Worm (Caenorhabditis elegans) whole organism, mixed stage, embryonic: ENCODE measurements around the gene F54C8.7.
A peak's percentile ranks its signal among the peaks of the same experiment; 100 is the strongest.
"Not testable (repeated sequence)": the region's sequence is repeated elsewhere in the genome, so short reads cannot be mapped to it uniquely, and the experiment has no call there.

ENCODE experiments used
- M03D4.4 ChIP-seq: sonication (generic microtip); optimal IDR thresholded peaks from 2 replicates; lab custom pipeline; 2017; ENCODE audit warnings: mild to moderate bottlenecking, missing genetic modification characterization, missing compliant biosample characterization
- bed-3 ChIP-seq: fragments of 200-800 bp; sonication (Bioruptor generic); optimal IDR thresholded peaks from 3 replicates; lab custom pipeline; 2018; ENCODE audit warnings: mild to moderate bottlenecking, missing genetic modification characterization, moderate library complexity, missing compliant biosample characterization
- blmp-1 ChIP-seq: fragments of 150-350 bp; optimal IDR thresholded peaks from 2 replicates; lab custom pipeline; 2014; ENCODE audit warnings: missing biosample characterization, missing genetic modification characterization
- ceh-39 ChIP-seq: fragments of 150-350 bp; optimal IDR thresholded peaks from 2 replicates; lab custom pipeline; 2014; ENCODE audit warnings: missing biosample characterization, missing genetic modification characterization
- ceh-43 ChIP-seq: fragments of 200-800 bp; sonication (Bioruptor generic); optimal IDR thresholded peaks from 2 replicates; lab custom pipeline; 2018; ENCODE audit warnings: mild to moderate bottlenecking, missing genetic modification characterization, moderate library complexity, missing compliant biosample characterization
- ces-1 ChIP-seq: fragments of 150-350 bp; optimal IDR thresholded peaks from 2 replicates; lab custom pipeline; 2014; ENCODE audit warnings: missing biosample characterization, missing genetic modification reagents, missing genetic modification characterization
- cnd-1 ChIP-seq: fragments of 200-800 bp; sonication (Bioruptor generic); optimal IDR thresholded peaks from 2 replicates; lab custom pipeline; 2018; ENCODE audit warnings: mild to moderate bottlenecking, missing genetic modification characterization, missing compliant biosample characterization
- elt-1 ChIP-seq: sonication (generic microtip); optimal IDR thresholded peaks from 2 replicates; lab custom pipeline; 2017; ENCODE audit warnings: missing genetic modification characterization, mild to moderate bottlenecking, missing compliant biosample characterization, antibody characterized with exemption, moderate library complexity, borderline replicate concordance; ENCODE audit not compliant: insufficient read depth
- elt-3 ChIP-seq: fragments of 150-350 bp; optimal IDR thresholded peaks from 2 replicates; lab custom pipeline; 2014; ENCODE audit warnings: missing biosample characterization, missing genetic modification characterization
- ham-2 ChIP-seq: fragments of 200-800 bp; sonication (Bioruptor generic); optimal IDR thresholded peaks from 2 replicates; lab custom pipeline; 2018; ENCODE audit warnings: mild to moderate bottlenecking, missing genetic modification characterization, missing compliant biosample characterization
- lin-13 ChIP-seq: fragments of 150-350 bp; optimal IDR thresholded peaks from 2 replicates; lab custom pipeline; 2014; ENCODE audit warnings: missing biosample characterization, missing genetic modification characterization
- lin-32 ChIP-seq: fragments of 200-800 bp; sonication (Bioruptor generic); optimal IDR thresholded peaks from 2 replicates; lab custom pipeline; 2018; ENCODE audit warnings: mild to moderate bottlenecking, missing genetic modification characterization, missing compliant biosample characterization
- lsy-2 ChIP-seq: fragments of 150-350 bp; optimal IDR thresholded peaks from 2 replicates; lab custom pipeline; 2014; ENCODE audit warnings: missing biosample characterization, missing genetic modification characterization
- mab-5 ChIP-seq: fragments of 150-350 bp; optimal IDR thresholded peaks from 2 replicates; lab custom pipeline; 2014; ENCODE audit warnings: missing biosample characterization, missing genetic modification characterization
- mep-1 ChIP-seq: fragments of 150-350 bp; optimal IDR thresholded peaks from 2 replicates; lab custom pipeline; 2017; ENCODE audit warnings: missing biosample characterization, missing genetic modification reagents, missing genetic modification characterization, inconsistent platforms
- mls-2 ChIP-seq: sonication (generic microtip); optimal IDR thresholded peaks from 2 replicates; lab custom pipeline; 2016; ENCODE audit warnings: mild to moderate bottlenecking, missing genetic modification characterization, moderate library complexity, missing compliant biosample characterization
- nhr-12 ChIP-seq: fragments of 150-350 bp; optimal IDR thresholded peaks from 2 replicates; lab custom pipeline; 2014; ENCODE audit warnings: missing biosample characterization, missing genetic modification characterization
- nhr-2 ChIP-seq: fragments of 150-350 bp; optimal IDR thresholded peaks from 2 replicates; lab custom pipeline; 2014; ENCODE audit warnings: missing biosample characterization, missing genetic modification characterization
- nhr-237 ChIP-seq: fragments of 150-350 bp; optimal IDR thresholded peaks from 2 replicates; lab custom pipeline; 2014; ENCODE audit warnings: missing biosample characterization, missing genetic modification characterization
- nhr-28 ChIP-seq: fragments of 150-350 bp; optimal IDR thresholded peaks from 2 replicates; lab custom pipeline; 2014; ENCODE audit warnings: missing biosample characterization, missing genetic modification characterization
- nhr-76 ChIP-seq: sonication (generic microtip); optimal IDR thresholded peaks from 2 replicates; lab custom pipeline; 2017; ENCODE audit warnings: missing biosample characterization, missing genetic modification characterization
- pha-4 ChIP-seq: fragments of 150-350 bp; optimal IDR thresholded peaks from 2 replicates; lab custom pipeline; 2018; ENCODE audit warnings: missing biosample characterization, missing genetic modification reagents, missing genetic modification characterization
- sem-2 ChIP-seq: fragments of 200-800 bp; sonication (Bioruptor generic); optimal IDR thresholded peaks from 2 replicates; lab custom pipeline; 2018; ENCODE audit warnings: mild to moderate bottlenecking, missing genetic modification characterization, missing compliant biosample characterization
- snpc-4 ChIP-seq: fragments of 150-350 bp; optimal IDR thresholded peaks from 2 replicates; lab custom pipeline; 2014; ENCODE audit warnings: missing biosample characterization, missing genetic modification characterization
- sptf-1 ChIP-seq: sonication (generic microtip); optimal IDR thresholded peaks from 2 replicates; lab custom pipeline; 2017; ENCODE audit warnings: mild to moderate bottlenecking, missing genetic modification characterization, moderate library complexity, missing compliant biosample characterization
- tbx-8 ChIP-seq: fragments of 200-800 bp; sonication (Bioruptor generic); optimal IDR thresholded peaks from 2 replicates; lab custom pipeline; 2018; ENCODE audit warnings: mild to moderate bottlenecking, missing genetic modification characterization, moderate library complexity, missing compliant biosample characterization
- unc-120 ChIP-seq: sonication (generic microtip); optimal IDR thresholded peaks from 2 replicates; lab custom pipeline; 2017; ENCODE audit warnings: missing genetic modification characterization, missing compliant biosample characterization; ENCODE audit not compliant: poor library complexity, severe bottlenecking
- unc-39 ChIP-seq: fragments of 150-350 bp; optimal IDR thresholded peaks from 2 replicates; lab custom pipeline; 2014; ENCODE audit warnings: missing biosample characterization, missing genetic modification characterization
- unc-62 ChIP-seq: fragments of 150-350 bp; optimal IDR thresholded peaks from 2 replicates; lab custom pipeline; 2014; ENCODE audit warnings: missing biosample characterization, missing genetic modification reagents, missing genetic modification characterization
- zip-8 ChIP-seq: fragments of 150-350 bp; optimal IDR thresholded peaks from 2 replicates; lab custom pipeline; 2014; ENCODE audit warnings: missing biosample characterization, missing genetic modification characterization
- ztf-11 ChIP-seq: fragments of 150-350 bp; optimal IDR thresholded peaks from 2 replicates; lab custom pipeline; 2014; ENCODE audit warnings: missing biosample characterization, missing genetic modification characterization

F54C8.7 gene

ce11 chrIII:9439399-9439798, 14.5 kb downstream of the F54C8.7 start, which contains the start of gene F54C8.1:
Gene F54C8.1 (plus strand): TSS chrIII:9439699.
- TF ChIP-seq sem-2 (GFP tag; lab: Kevin White, UChicago) (no peak), ceh-43 (GFP tag; lab: Kevin White, UChicago) (no peak), lin-32 (GFP tag; lab: Kevin White, UChicago) (no peak), elt-3 (no peak), ces-1 (GFP tag; lab: Kevin White, UChicago) (no peak), ztf-11 (no peak), unc-120 (tag; lab: Kevin White, UChicago) (no peak), mep-1 (tag; lab: Kevin White, UChicago) (no peak), nhr-28 (no peak), ceh-39 (no peak), nhr-76 (tag; lab: Kevin White, UChicago) (no peak), unc-62 (GFP tag; lab: Kevin White, UChicago) (no peak), elt-1 (tag; lab: Kevin White, UChicago) (no peak), ham-2 (GFP tag; lab: Kevin White, UChicago) (no peak), mab-5 (no peak), bed-3 (GFP tag; lab: Kevin White, UChicago) (no peak), tbx-8 (GFP tag; lab: Kevin White, UChicago) (no peak), blmp-1 (tag; lab: Kevin White, UChicago) (no peak)

- no peak for TF ChIP-seq ceh-43 (GFP tag; lab: Kevin White, UChicago)
- no peak for TF ChIP-seq sem-2 (GFP tag; lab: Kevin White, UChicago)
- TF ChIP-seq mab-5: no peak
- no peak for TF ChIP-seq nhr-237 (tag; lab: Kevin White, UChicago)
These were observed 18.9 kb downstream of the F54C8.7 start for ce11 chrIII:9434999-9435398.

ce11 chrIII:9433576-9434107, 20.2 kb downstream of the F54C8.7 start, which contains the start of gene cpar-1:
Gene cpar-1 (plus strand): TSS chrIII:9434057.
- TF ChIP-seq sptf-1 (tag; lab: Kevin White, UChicago) (no peak), lin-13 (tag; lab: Kevin White, UChicago) (peak; percentile 14), nhr-237 (tag; lab: Kevin White, UChicago) (no peak)

ce11 chrIII:9426301-9426700, 27.6 kb downstream of the F54C8.7 start, which contains the start of gene T26G10.5:
Gene T26G10.5 (minus strand): TSS chrIII:9426401.
- no peak for TF ChIP-seq lin-13 (tag; lab: Kevin White, UChicago)
- TF ChIP-seq tbx-8 (GFP tag; lab: Kevin White, UChicago): no peak
- no peak for TF ChIP-seq sptf-1 (tag; lab: Kevin White, UChicago)
- no peak for TF ChIP-seq mls-2 (tag; lab: Kevin White, UChicago)
- no peak for TF ChIP-seq ham-2 (GFP tag; lab: Kevin White, UChicago)
- TF ChIP-seq lin-32 (GFP tag; lab: Kevin White, UChicago): no peak
- TF ChIP-seq cnd-1 (tag; lab: Kevin White, UChicago): no peak
- TF ChIP-seq ces-1 (GFP tag; lab: Kevin White, UChicago): no peak
- TF ChIP-seq lsy-2 (tag; lab: Kevin White, UChicago): no peak
- TF ChIP-seq nhr-28: no peak
- no peak for TF ChIP-seq nhr-76 (tag; lab: Kevin White, UChicago)
- TF ChIP-seq bed-3 (GFP tag; lab: Kevin White, UChicago): no peak
- TF ChIP-seq nhr-2 (tag; lab: Kevin White, UChicago): no peak
- no peak for TF ChIP-seq ztf-11

- TF ChIP-seq snpc-4 (tag; lab: Kevin White, UChicago); M03D4.4; mls-2 (tag; lab: Kevin White, UChicago): not testable (repeated sequence)
These were observed 33.6 kb downstream of the F54C8.7 start, which contains the start of gene T26G10.4 for ce11 chrIII:9420231-9420630. Gene T26G10.4 (plus strand): TSS chrIII:9420531.

- TF ChIP-seq ham-2 (GFP tag; lab: Kevin White, UChicago): no peak
- TF ChIP-seq pha-4 (tag; lab: Kevin White, UChicago): no peak
- no peak for TF ChIP-seq nhr-237 (tag; lab: Kevin White, UChicago)
- no peak for TF ChIP-seq unc-39 (tag; lab: Kevin White, UChicago)
- no peak for TF ChIP-seq tbx-8 (GFP tag; lab: Kevin White, UChicago)
- no peak for TF ChIP-seq mls-2 (tag; lab: Kevin White, UChicago)
- no peak for TF ChIP-seq lsy-2 (tag; lab: Kevin White, UChicago)
- no peak for TF ChIP-seq elt-3
- no peak for TF ChIP-seq nhr-2 (tag; lab: Kevin White, UChicago)
- TF ChIP-seq nhr-28: no peak
- no peak for TF ChIP-seq ces-1 (GFP tag; lab: Kevin White, UChicago)
- TF ChIP-seq zip-8 (tag; lab: Kevin White, UChicago): no peak
- no peak for TF ChIP-seq mep-1 (tag; lab: Kevin White, UChicago)
- TF ChIP-seq nhr-76 (tag; lab: Kevin White, UChicago): no peak
- no peak for TF ChIP-seq sptf-1 (tag; lab: Kevin White, UChicago)
- TF ChIP-seq nhr-12 (tag; lab: Kevin White, UChicago): no peak
- no peak for TF ChIP-seq unc-120 (tag; lab: Kevin White, UChicago)
- TF ChIP-seq lin-32 (GFP tag; lab: Kevin White, UChicago): no peak
- TF ChIP-seq unc-62 (GFP tag; lab: Kevin White, UChicago): no peak
These were observed 40.5 kb downstream of the F54C8.7 start, which contains the start of gene T26G10.3 for ce11 chrIII:9413340-9413739. Gene T26G10.3 (minus strand): TSS chrIII:9413440.
